Worm (Caenorhabditis elegans) whole organism, mixed stage, embryonic: ENCODE measurements around the gene F36H12.3.

ENCODE experiments used
- lsy-2 ChIP-seq: fragments of 150-350 bp; optimal IDR thresholded peaks from 2 replicates; lab custom pipeline; 2014; ENCODE audit warnings: missing biosample characterization, missing genetic modification characterization
- mep-1 ChIP-seq: fragments of 150-350 bp; optimal IDR thresholded peaks from 2 replicates; lab custom pipeline; 2017; ENCODE audit warnings: missing biosample characterization, missing genetic modification reagents, missing genetic modification characterization, inconsistent platforms
- snpc-4 ChIP-seq: fragments of 150-350 bp; optimal IDR thresholded peaks from 2 replicates; lab custom pipeline; 2014; ENCODE audit warnings: missing biosample characterization, missing genetic modification characterization
- unc-39 ChIP-seq: fragments of 150-350 bp; optimal IDR thresholded peaks from 2 replicates; lab custom pipeline; 2014; ENCODE audit warnings: missing biosample characterization, missing genetic modification characterization
- unc-62 ChIP-seq: fragments of 150-350 bp; optimal IDR thresholded peaks from 2 replicates; lab custom pipeline; 2014; ENCODE audit warnings: missing biosample characterization, missing genetic modification reagents, missing genetic modification characterization
- ztf-11 ChIP-seq: fragments of 150-350 bp; optimal IDR thresholded peaks from 2 replicates; lab custom pipeline; 2014; ENCODE audit warnings: missing biosample characterization, missing genetic modification characterization

DNA sequence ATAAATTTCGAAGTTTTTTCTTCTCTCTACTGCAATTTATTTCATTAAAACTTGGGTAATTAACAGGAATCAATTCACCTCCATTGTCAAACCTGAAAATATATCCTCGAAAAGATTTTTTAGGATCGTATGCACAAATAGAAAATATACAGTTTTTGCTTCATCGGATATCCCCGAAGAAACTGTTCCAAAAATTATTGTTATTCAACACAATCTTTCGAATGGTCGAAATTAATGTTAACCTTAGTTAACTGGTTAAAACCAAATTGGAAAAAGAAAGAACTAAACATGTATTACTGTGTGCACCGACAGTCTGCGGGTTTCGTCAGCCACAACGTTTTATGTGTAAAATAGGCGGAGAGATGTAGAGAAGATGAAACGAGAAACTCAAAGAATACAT, 44.5 kb downstream of the F36H12.3 start:
- TF ChIP-seq unc-62 = no peak
- TF ChIP-seq unc-39 = no peak
- no peak for TF ChIP-seq mep-1 (tag; lab: Kevin White, UChicago)
- TF ChIP-seq lsy-2 = no peak
- no peak for TF ChIP-seq ztf-11
- TF ChIP-seq snpc-4 (tag; lab: Kevin White, UChicago) = no peak
